Worm (Caenorhabditis elegans) whole organism, mixed stage, embryonic: ENCODE data around the gene ptr-13.

Experiments used
- blmp-1 ChIP-seq: fragments of 150-350 bp; optimal IDR thresholded peaks from 2 replicates; lab custom pipeline; 2014; ENCODE audit warnings: missing biosample characterization, missing genetic modification characterization
- ceh-39 ChIP-seq: fragments of 150-350 bp; optimal IDR thresholded peaks from 2 replicates; lab custom pipeline; 2014; ENCODE audit warnings: missing biosample characterization, missing genetic modification characterization
- flh-1 ChIP-seq: fragments of 200-800 bp; sonication (Bioruptor generic); optimal IDR thresholded peaks from 2 replicates; lab custom pipeline; 2018; ENCODE audit warnings: mild to moderate bottlenecking, missing genetic modification characterization, moderate library complexity, missing compliant biosample characterization
- lin-13 ChIP-seq: fragments of 150-350 bp; optimal IDR thresholded peaks from 2 replicates; lab custom pipeline; 2014; ENCODE audit warnings: missing biosample characterization, missing genetic modification characterization
- lsy-2 ChIP-seq: fragments of 150-350 bp; optimal IDR thresholded peaks from 2 replicates; lab custom pipeline; 2014; ENCODE audit warnings: missing biosample characterization, missing genetic modification characterization
- mls-2 ChIP-seq: sonication (generic microtip); optimal IDR thresholded peaks from 2 replicates; lab custom pipeline; 2016; ENCODE audit warnings: mild to moderate bottlenecking, missing genetic modification characterization, moderate library complexity, missing compliant biosample characterization
- nhr-237 ChIP-seq: fragments of 150-350 bp; optimal IDR thresholded peaks from 2 replicates; lab custom pipeline; 2014; ENCODE audit warnings: missing biosample characterization, missing genetic modification characterization
- nhr-76 ChIP-seq: sonication (generic microtip); optimal IDR thresholded peaks from 2 replicates; lab custom pipeline; 2017; ENCODE audit warnings: missing biosample characterization, missing genetic modification characterization
- pha-4 ChIP-seq: fragments of 150-350 bp; optimal IDR thresholded peaks from 2 replicates; lab custom pipeline; 2018; ENCODE audit warnings: missing biosample characterization, missing genetic modification reagents, missing genetic modification characterization
- unc-62 ChIP-seq: fragments of 150-350 bp; optimal IDR thresholded peaks from 2 replicates; lab custom pipeline; 2014; ENCODE audit warnings: missing biosample characterization, missing genetic modification reagents, missing genetic modification characterization
- ztf-11 ChIP-seq: fragments of 150-350 bp; optimal IDR thresholded peaks from 2 replicates; lab custom pipeline; 2014; ENCODE audit warnings: missing biosample characterization, missing genetic modification characterization

DNA sequence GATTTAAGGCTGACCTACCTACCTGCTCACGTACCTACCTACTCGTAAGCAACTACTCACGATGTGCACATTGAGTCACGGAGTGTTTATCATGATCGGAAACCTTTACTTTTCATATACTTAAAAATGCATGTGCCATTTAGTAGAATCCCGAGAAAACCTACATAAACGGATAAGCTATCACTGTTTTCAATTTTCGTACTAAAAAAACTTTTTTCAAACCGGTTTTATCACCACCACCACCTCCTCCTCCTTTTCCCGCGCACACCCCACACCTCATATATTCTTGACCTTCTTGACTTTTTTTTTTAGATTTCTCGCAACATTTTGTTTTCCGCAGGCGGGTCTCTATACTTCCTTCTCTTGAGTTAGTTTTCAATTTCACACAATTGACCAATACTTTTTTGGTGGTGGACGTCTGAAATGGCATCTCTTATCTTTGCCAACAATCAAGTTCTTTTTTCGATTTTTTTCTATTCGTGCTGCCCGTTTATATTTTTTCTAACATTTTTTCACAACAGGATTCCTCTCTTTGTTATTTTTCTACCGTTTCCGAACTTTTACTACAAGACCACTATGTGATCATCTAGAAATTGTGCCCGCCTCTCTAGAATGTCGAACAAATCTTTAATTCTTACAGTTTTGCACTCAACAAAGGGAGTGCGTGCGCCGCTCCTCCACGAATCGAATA lies 40.4 kb upstream of the ptr-13 start, which contains the start of gene srap-1:
- no peak for TF ChIP-seq ztf-11 (tag; lab: Kevin White, UChicago)
- no peak for TF ChIP-seq nhr-76 (tag; lab: Kevin White, UChicago)
- TF ChIP-seq pha-4 (tag; lab: Kevin White, UChicago), result no peak
- no peak for TF ChIP-seq blmp-1
- TF ChIP-seq unc-62 (GFP tag; lab: Kevin White, UChicago), result no peak
- no peak for TF ChIP-seq nhr-237 (tag; lab: Kevin White, UChicago)
- TF ChIP-seq ceh-39, result no peak
- TF ChIP-seq mls-2 (tag; lab: Kevin White, UChicago), result no peak
- TF ChIP-seq lin-13 (tag; lab: Kevin White, UChicago), result no peak
- no peak for TF ChIP-seq flh-1
- no peak for TF ChIP-seq lsy-2 (tag; lab: Kevin White, UChicago)
